Worm (Caenorhabditis elegans) whole organism, mixed stage, embryonic: ENCODE data around the gene panl-3.

Experiments
- bed-3 ChIP-seq: fragments of 200-800 bp; sonication (Bioruptor generic); optimal IDR thresholded peaks from 3 replicates; lab custom pipeline; 2018; ENCODE audit warnings: mild to moderate bottlenecking, missing genetic modification characterization, moderate library complexity, missing compliant biosample characterization
- blmp-1 ChIP-seq: fragments of 150-350 bp; optimal IDR thresholded peaks from 2 replicates; lab custom pipeline; 2014; ENCODE audit warnings: missing biosample characterization, missing genetic modification characterization
- ceh-39 ChIP-seq: fragments of 150-350 bp; optimal IDR thresholded peaks from 2 replicates; lab custom pipeline; 2014; ENCODE audit warnings: missing biosample characterization, missing genetic modification characterization
- ceh-83 ChIP-seq: fragments of 200-800 bp; sonication (Bioruptor generic); optimal IDR thresholded peaks from 2 replicates; lab custom pipeline; 2018; ENCODE audit warnings: mild to moderate bottlenecking, missing genetic modification characterization, missing compliant biosample characterization
- ces-1 ChIP-seq: fragments of 150-350 bp; optimal IDR thresholded peaks from 2 replicates; lab custom pipeline; 2014; ENCODE audit warnings: missing biosample characterization, missing genetic modification reagents, missing genetic modification characterization
- drap-1 ChIP-seq: fragments of 200-800 bp; sonication (Bioruptor generic); optimal IDR thresholded peaks from 3 replicates; lab custom pipeline; 2018; ENCODE audit warnings: mild to moderate bottlenecking, missing genetic modification characterization, missing compliant biosample characterization
- elt-1 ChIP-seq: sonication (generic microtip); optimal IDR thresholded peaks from 2 replicates; lab custom pipeline; 2017; ENCODE audit warnings: missing genetic modification characterization, mild to moderate bottlenecking, missing compliant biosample characterization, antibody characterized with exemption, moderate library complexity, borderline replicate concordance; ENCODE audit not compliant: insufficient read depth
- elt-3 ChIP-seq: fragments of 150-350 bp; optimal IDR thresholded peaks from 2 replicates; lab custom pipeline; 2014; ENCODE audit warnings: missing biosample characterization, missing genetic modification characterization
- flh-1 ChIP-seq: fragments of 200-800 bp; sonication (Bioruptor generic); optimal IDR thresholded peaks from 2 replicates; lab custom pipeline; 2018; ENCODE audit warnings: mild to moderate bottlenecking, missing genetic modification characterization, moderate library complexity, missing compliant biosample characterization
- ham-2 ChIP-seq: fragments of 200-800 bp; sonication (Bioruptor generic); optimal IDR thresholded peaks from 2 replicates; lab custom pipeline; 2018; ENCODE audit warnings: mild to moderate bottlenecking, missing genetic modification characterization, missing compliant biosample characterization
- lin-13 ChIP-seq: fragments of 150-350 bp; optimal IDR thresholded peaks from 2 replicates; lab custom pipeline; 2014; ENCODE audit warnings: missing biosample characterization, missing genetic modification characterization
- lin-32 ChIP-seq: fragments of 200-800 bp; sonication (Bioruptor generic); optimal IDR thresholded peaks from 2 replicates; lab custom pipeline; 2018; ENCODE audit warnings: mild to moderate bottlenecking, missing genetic modification characterization, missing compliant biosample characterization
- mab-5 ChIP-seq: fragments of 150-350 bp; optimal IDR thresholded peaks from 2 replicates; lab custom pipeline; 2014; ENCODE audit warnings: missing biosample characterization, missing genetic modification characterization
- mep-1 ChIP-seq: fragments of 150-350 bp; optimal IDR thresholded peaks from 2 replicates; lab custom pipeline; 2017; ENCODE audit warnings: missing biosample characterization, missing genetic modification reagents, missing genetic modification characterization, inconsistent platforms
- nhr-2 ChIP-seq: fragments of 150-350 bp; optimal IDR thresholded peaks from 2 replicates; lab custom pipeline; 2014; ENCODE audit warnings: missing biosample characterization, missing genetic modification characterization
- nhr-237 ChIP-seq: fragments of 150-350 bp; optimal IDR thresholded peaks from 2 replicates; lab custom pipeline; 2014; ENCODE audit warnings: missing biosample characterization, missing genetic modification characterization
- nhr-76 ChIP-seq: sonication (generic microtip); optimal IDR thresholded peaks from 2 replicates; lab custom pipeline; 2017; ENCODE audit warnings: missing biosample characterization, missing genetic modification characterization
- sem-2 ChIP-seq: fragments of 200-800 bp; sonication (Bioruptor generic); optimal IDR thresholded peaks from 2 replicates; lab custom pipeline; 2018; ENCODE audit warnings: mild to moderate bottlenecking, missing genetic modification characterization, missing compliant biosample characterization
- tbx-8 ChIP-seq: fragments of 200-800 bp; sonication (Bioruptor generic); optimal IDR thresholded peaks from 2 replicates; lab custom pipeline; 2018; ENCODE audit warnings: mild to moderate bottlenecking, missing genetic modification characterization, moderate library complexity, missing compliant biosample characterization
- unc-120 ChIP-seq: sonication (generic microtip); optimal IDR thresholded peaks from 2 replicates; lab custom pipeline; 2017; ENCODE audit warnings: missing genetic modification characterization, missing compliant biosample characterization; ENCODE audit not compliant: poor library complexity, severe bottlenecking
- unc-39 ChIP-seq: fragments of 150-350 bp; optimal IDR thresholded peaks from 2 replicates; lab custom pipeline; 2014; ENCODE audit warnings: missing biosample characterization, missing genetic modification characterization
- unc-62 ChIP-seq: fragments of 150-350 bp; optimal IDR thresholded peaks from 2 replicates; lab custom pipeline; 2014; ENCODE audit warnings: missing biosample characterization, missing genetic modification reagents, missing genetic modification characterization
- zip-8 ChIP-seq: fragments of 150-350 bp; optimal IDR thresholded peaks from 2 replicates; lab custom pipeline; 2014; ENCODE audit warnings: missing biosample characterization, missing genetic modification characterization
- ztf-11 ChIP-seq: fragments of 150-350 bp; optimal IDR thresholded peaks from 2 replicates; lab custom pipeline; 2014; ENCODE audit warnings: missing biosample characterization, missing genetic modification characterization

The panl-3 gene

DNA sequence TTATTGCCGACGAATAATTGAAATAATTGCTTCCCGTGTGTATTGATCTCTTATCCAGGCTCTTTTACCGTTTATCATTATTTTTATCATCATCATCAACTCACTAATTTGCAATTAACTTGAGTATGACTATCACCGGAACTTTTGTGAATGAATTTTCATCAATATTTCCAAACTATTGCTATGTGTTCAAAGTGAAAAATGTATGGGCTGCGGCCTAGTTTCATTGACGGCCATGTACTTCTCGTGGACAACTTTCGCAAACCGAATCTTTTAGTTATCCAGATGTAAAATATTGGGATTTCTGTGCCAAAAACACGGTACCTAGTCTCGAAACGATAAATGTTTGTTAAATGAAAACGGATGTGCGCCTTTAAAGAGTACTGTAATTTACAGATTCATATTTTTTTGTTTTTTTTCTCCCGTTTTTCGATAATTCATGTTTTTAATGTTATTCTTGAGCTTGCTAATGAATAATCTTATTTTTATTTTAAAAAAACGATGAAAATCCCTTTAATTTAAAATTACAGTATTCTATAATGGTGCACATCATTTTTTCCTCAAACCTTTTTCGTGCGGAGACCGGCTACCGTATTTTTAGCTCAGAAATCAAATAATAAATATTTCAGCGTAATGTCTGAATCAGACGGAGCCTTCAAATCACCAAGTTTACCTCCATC is 20.2 kb upstream of the panl-3 start, which contains the start of gene ZK632.2:
Gene ZK632.2, plus strand, starts transcription at position 630 of the 680 bp plus-strand sequence.
- TF ChIP-seq nhr-237 (tag; lab: Kevin White, UChicago) (no peak), unc-39 (no peak), tbx-8 (GFP tag; lab: Kevin White, UChicago) (no peak), ces-1 (GFP tag; lab: Kevin White, UChicago) (no peak), flh-1 (GFP tag; lab: Kevin White, UChicago) (no peak), unc-120 (tag; lab: Kevin White, UChicago) (no peak), blmp-1 (tag; lab: Kevin White, UChicago) (no peak), unc-62 (GFP tag; lab: Kevin White, UChicago) (no peak), drap-1 (GFP tag; lab: Kevin White, UChicago) (no peak), ham-2 (GFP tag; lab: Kevin White, UChicago) (no peak), elt-1 (tag; lab: Kevin White, UChicago) (no peak), nhr-2 (tag; lab: Kevin White, UChicago) (no peak)
- TF ChIP-seq, all 35 proteins: peak for 0

DNA sequence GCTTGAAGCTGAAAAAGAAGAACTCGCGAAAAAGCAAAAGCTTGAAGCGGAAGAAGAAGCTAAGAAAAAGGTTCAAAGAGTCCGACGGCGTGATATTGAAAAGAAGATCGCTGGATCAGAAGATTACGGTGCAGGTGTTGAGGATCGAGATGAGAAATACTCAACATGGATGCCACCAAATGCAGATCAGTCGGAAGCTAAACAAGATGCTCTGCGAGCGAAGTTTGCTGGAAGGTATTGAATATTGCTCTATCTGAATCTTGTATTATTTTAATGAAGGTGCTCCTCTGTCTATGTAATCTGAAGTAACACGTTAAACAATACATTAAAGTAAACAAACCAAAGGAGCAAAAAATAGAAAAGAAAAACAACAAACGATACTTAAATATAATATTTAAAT is 16.8 kb upstream of the panl-3 start:
- TF ChIP-seq elt-1 (tag; lab: Kevin White, UChicago) (no peak), nhr-2 (tag; lab: Kevin White, UChicago) (no peak), tbx-8 (GFP tag; lab: Kevin White, UChicago) (no peak), nhr-237 (tag; lab: Kevin White, UChicago) (no peak), sem-2 (no peak), ceh-83 (GFP tag; lab: Kevin White, UChicago) (no peak), drap-1 (GFP tag; lab: Kevin White, UChicago) (no peak), zip-8 (tag; lab: Kevin White, UChicago) (no peak), unc-120 (tag; lab: Kevin White, UChicago) (no peak), ceh-39 (tag; lab: Kevin White, UChicago) (no peak), ces-1 (GFP tag; lab: Kevin White, UChicago) (no peak)

DNA sequence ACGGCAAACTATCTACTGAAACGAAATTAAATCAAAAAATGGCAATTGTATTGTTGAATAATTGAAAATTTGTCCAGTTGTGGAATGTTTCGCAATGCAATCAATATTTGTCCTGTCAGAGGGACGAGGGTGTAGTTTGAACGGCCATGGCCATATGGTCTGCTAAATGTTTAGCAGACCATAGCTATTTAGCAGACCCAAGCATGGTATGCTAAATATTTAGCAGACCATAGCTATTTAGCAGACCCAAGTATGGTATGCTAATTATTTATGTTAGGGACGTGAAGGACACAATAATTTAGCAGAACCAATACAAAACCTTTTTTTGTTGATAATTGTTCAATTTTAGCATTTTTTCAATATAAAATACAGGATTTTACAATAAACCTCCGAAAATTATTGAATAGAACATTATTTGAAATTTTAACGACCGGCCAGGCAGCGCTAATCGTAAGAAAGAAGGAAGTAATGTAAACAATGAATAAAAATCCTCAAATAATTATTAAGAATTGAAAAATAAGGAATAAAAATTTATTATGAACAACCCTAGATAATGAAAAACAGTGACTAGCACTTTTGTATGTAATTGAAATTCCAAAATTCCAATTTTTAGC is 13.8 kb upstream of the panl-3 start, which contains the start of gene riok-3:
Gene riok-3, minus strand, starts transcription at position 15 of the 614 bp plus-strand sequence.
- TF ChIP-seq flh-1 (GFP tag; lab: Kevin White, UChicago) (no peak), unc-39 (no peak), lin-32 (no peak), nhr-76 (tag; lab: Kevin White, UChicago) (no peak), lin-13 (tag; lab: Kevin White, UChicago) (no peak), ztf-11 (tag; lab: Kevin White, UChicago) (no peak), ham-2 (GFP tag; lab: Kevin White, UChicago) (peak; percentile 29), ces-1 (GFP tag; lab: Kevin White, UChicago) (no peak), elt-3 (tag; lab: Kevin White, UChicago) (no peak), ceh-39 (tag; lab: Kevin White, UChicago) (no peak), bed-3 (GFP tag; lab: Kevin White, UChicago) (no peak), nhr-2 (tag; lab: Kevin White, UChicago) (peak; percentile 55)

DNA sequence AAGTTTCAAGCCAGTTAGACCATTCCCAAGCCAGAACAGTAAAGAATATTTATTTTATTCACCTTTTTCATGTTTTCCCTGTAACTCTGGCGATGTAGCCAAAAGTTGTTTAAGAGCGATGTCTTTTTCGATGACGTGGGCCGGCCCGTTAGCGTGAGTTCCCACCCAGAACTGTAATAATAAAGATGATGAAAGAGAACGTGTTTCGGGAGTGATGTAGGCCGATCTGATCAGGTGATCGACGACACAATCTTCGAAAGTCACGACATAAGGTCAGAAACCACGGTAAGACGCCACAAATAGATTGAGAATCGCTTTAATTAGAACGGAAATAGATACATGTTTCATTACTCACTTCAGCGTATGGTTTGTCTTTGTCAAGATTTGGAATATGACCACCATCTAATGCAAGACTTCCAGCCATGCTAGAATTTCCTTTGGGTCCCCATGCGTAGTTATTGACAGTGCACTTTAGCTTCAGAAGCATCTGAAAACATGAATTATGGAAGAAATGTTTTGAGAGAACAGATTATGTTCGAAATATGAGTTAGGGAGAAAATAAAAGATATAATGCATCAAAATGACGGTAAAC is 11.8 kb upstream of the panl-3 start, which contains the start of gene ZK632.4:
Gene ZK632.4, minus strand, starts transcription at position 487 of the 592 bp plus-strand sequence.
- TF ChIP-seq unc-62 (GFP tag; lab: Kevin White, UChicago) = no peak
- no peak for TF ChIP-seq lin-13 (tag; lab: Kevin White, UChicago)
- TF ChIP-seq mep-1 (tag; lab: Kevin White, UChicago) = no peak

DNA sequence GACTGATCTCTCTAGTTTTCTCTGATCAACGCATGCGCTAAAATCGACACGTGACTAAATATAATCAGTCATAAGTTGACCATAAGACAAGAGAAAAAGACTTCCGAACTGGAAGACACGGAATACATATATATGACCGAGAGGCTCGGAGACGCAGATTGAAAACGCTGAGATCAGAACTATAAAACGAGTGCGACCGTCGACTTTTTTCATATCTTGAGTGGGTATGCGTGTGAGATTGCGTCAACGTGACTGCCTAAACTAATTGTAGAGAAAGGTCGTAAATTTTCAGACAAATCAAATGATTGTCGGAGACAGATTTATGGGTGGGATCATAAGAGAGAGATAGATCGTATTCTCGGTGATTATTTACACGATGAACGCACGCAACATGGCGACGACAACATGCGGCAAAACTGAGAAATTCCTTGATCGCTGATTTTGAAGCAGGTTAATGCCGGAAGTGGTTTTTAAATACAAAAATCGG is 11.3 kb upstream of the panl-3 start:
- TF ChIP-seq unc-62 (GFP tag; lab: Kevin White, UChicago) = peak; percentile 4
- TF ChIP-seq tbx-8 (GFP tag; lab: Kevin White, UChicago) = no peak
- no peak for TF ChIP-seq flh-1 (GFP tag; lab: Kevin White, UChicago)
- no peak for TF ChIP-seq mab-5 (tag; lab: Kevin White, UChicago)
